Worm (Caenorhabditis elegans) whole organism, L1 larva: ENCODE measurements around the gene gon-14.

Experiments
- C04F5.9 ChIP-seq: sonication (generic microtip); optimal IDR thresholded peaks from 2 replicates; lab custom pipeline; 2016; ENCODE audit warnings: missing genetic modification characterization, missing compliant biosample characterization
- Y116A8C.19 ChIP-seq: sonication (generic microtip); optimal IDR thresholded peaks from 2 replicates; lab custom pipeline; 2016; ENCODE audit warnings: missing compliant biosample characterization, missing genetic modification characterization, borderline replicate concordance
- aha-1 ChIP-seq: fragments of 150-350 bp; optimal IDR thresholded peaks from 2 replicates; lab custom pipeline; 2014; ENCODE audit warnings: missing biosample characterization, missing genetic modification characterization
- alr-1 ChIP-seq: fragments of 200-800 bp; sonication (Bioruptor generic); optimal IDR thresholded peaks from 2 replicates; lab custom pipeline; 2018; ENCODE audit warnings: borderline replicate concordance, mild to moderate bottlenecking, missing genetic modification characterization, missing compliant biosample characterization
- ama-1 ChIP-seq: fragments of 150-350 bp; optimal IDR thresholded peaks from 2 replicates; lab custom pipeline; 2014
- blmp-1 ChIP-seq: fragments of 150-350 bp; optimal IDR thresholded peaks from 2 replicates; lab custom pipeline; 2014; ENCODE audit warnings: missing biosample characterization, missing genetic modification characterization
- ceh-8 ChIP-seq: fragments of 200-800 bp; sonication (Bioruptor generic); optimal IDR thresholded peaks from 2 replicates; lab custom pipeline; 2018; ENCODE audit warnings: mild to moderate bottlenecking, missing genetic modification characterization, moderate library complexity, missing compliant biosample characterization
- ceh-88 ChIP-seq: fragments of 200-800 bp; sonication (Bioruptor generic); IDR thresholded peaks from 2 replicates; pipeline ENCODE4 v1.3.6; 2022; ENCODE audit warnings: missing genetic modification characterization, missing compliant biosample characterization
- ceh-90 ChIP-seq: sonication (generic microtip); optimal IDR thresholded peaks from 2 replicates; lab custom pipeline; 2016; ENCODE audit warnings: missing genetic modification characterization, missing compliant biosample characterization
- ces-1 ChIP-seq: fragments of 150-350 bp; optimal IDR thresholded peaks from 2 replicates; lab custom pipeline; 2014; ENCODE audit warnings: missing biosample characterization, missing genetic modification reagents, missing genetic modification characterization
- dpl-1 ChIP-seq, 3 experiments: fragments of 150-350 bp in 2 of 3; sonication (generic microtip) in 1 of 3; optimal IDR thresholded peaks; 2 replicates each; lab custom pipeline; 2014 to 2017; ENCODE audit warnings: missing biosample characterization in 3 of 3, missing genetic modification characterization in 3 of 3, missing genetic modification reagents in 3 of 3
- dsc-1 ChIP-seq: sonication (generic microtip); optimal IDR thresholded peaks from 2 replicates; lab custom pipeline; 2016; ENCODE audit warnings: mild to moderate bottlenecking, missing genetic modification characterization, missing compliant biosample characterization
- efl-3 ChIP-seq: fragments of 200-800 bp; sonication (Bioruptor generic); optimal IDR thresholded peaks from 2 replicates; lab custom pipeline; 2018; ENCODE audit warnings: mild to moderate bottlenecking, missing genetic modification characterization, missing compliant biosample characterization
- egl-13 ChIP-seq: sonication (generic microtip); optimal IDR thresholded peaks from 2 replicates; lab custom pipeline; 2016; ENCODE audit warnings: missing genotype, missing genetic modification reagents, missing genetic modification characterization, missing compliant biosample characterization
- egl-27 ChIP-seq, 2 experiments: fragments of 150-350 bp in 1 of 2; sonication (generic microtip); optimal IDR thresholded peaks; 3 replicates each; lab custom pipeline; 2017 to 2018; ENCODE audit warnings: missing biosample characterization in 2 of 2, missing genetic modification characterization in 2 of 2, missing genetic modification reagents in 2 of 2
- elt-3 ChIP-seq, 6 experiments: fragments of 150-350 bp in 1 of 6; sonication (generic microtip); optimal IDR thresholded peaks; 2 replicates each; lab custom pipeline; 2017 to 2018; ENCODE audit warnings: missing biosample characterization in 6 of 6, missing genetic modification characterization in 6 of 6, inconsistent platforms in 1 of 6
- fkh-10 ChIP-seq: sonication (generic microtip); optimal IDR thresholded peaks from 2 replicates; lab custom pipeline; 2017; ENCODE audit warnings: missing biosample characterization, missing genetic modification reagents, missing genetic modification characterization
- fkh-4 ChIP-seq: sonication (generic microtip); optimal IDR thresholded peaks from 2 replicates; lab custom pipeline; 2016; ENCODE audit warnings: missing compliant biosample characterization, missing genetic modification characterization, borderline replicate concordance
- fos-1 ChIP-seq: fragments of 150-350 bp; optimal IDR thresholded peaks from 2 replicates; lab custom pipeline; 2014; ENCODE audit warnings: missing biosample characterization, missing genetic modification characterization
- grh-1 ChIP-seq: fragments of 200-800 bp; sonication (Bioruptor generic); IDR thresholded peaks from 2 replicates; pipeline ENCODE4 v1.3.6; 2022; ENCODE audit warnings: missing genetic modification reagents, missing genetic modification characterization, missing compliant biosample characterization
- hlh-17 ChIP-seq: fragments of 200-800 bp; sonication (Bioruptor generic); optimal IDR thresholded peaks from 2 replicates; lab custom pipeline; 2018; ENCODE audit warnings: missing genetic modification characterization, mild to moderate bottlenecking, missing compliant biosample characterization, moderate library complexity, borderline replicate concordance
- hpl-2 ChIP-seq: fragments of 150-350 bp; optimal IDR thresholded peaks from 2 replicates; lab custom pipeline; 2014; ENCODE audit warnings: missing biosample characterization, missing genetic modification reagents, missing genetic modification characterization
- irx-1 ChIP-seq: sonication (generic microtip); optimal IDR thresholded peaks from 2 replicates; lab custom pipeline; 2016; ENCODE audit warnings: missing genetic modification characterization, missing compliant biosample characterization
- isw-1 ChIP-seq: fragments of 200-800 bp; sonication (Bioruptor generic); IDR thresholded peaks from 2 replicates; pipeline ENCODE4 v1.3.6; 2022; ENCODE audit warnings: missing genetic modification characterization, missing compliant biosample characterization
- lin-13 ChIP-seq: fragments of 150-350 bp; optimal IDR thresholded peaks from 2 replicates; lab custom pipeline; 2014; ENCODE audit warnings: missing biosample characterization, missing genetic modification reagents, missing genetic modification characterization
- lin-39 ChIP-seq: fragments of 150-350 bp; optimal IDR thresholded peaks from 2 replicates; lab custom pipeline; 2014; ENCODE audit warnings: missing biosample characterization, missing genetic modification reagents, missing genetic modification characterization
- lir-3 ChIP-seq: sonication (generic microtip); optimal IDR thresholded peaks from 2 replicates; lab custom pipeline; 2016; ENCODE audit warnings: mild to moderate bottlenecking, missing genetic modification characterization, moderate library complexity, missing compliant biosample characterization; ENCODE audit not compliant: poor library complexity
- lsy-2 ChIP-seq, 2 experiments: fragments of 150-350 bp; optimal IDR thresholded peaks; 2 replicates each; lab custom pipeline; 2014; ENCODE audit warnings: missing biosample characterization in 2 of 2, missing genetic modification characterization in 2 of 2
- mab-9 ChIP-seq: fragments of 200-800 bp; sonication (Bioruptor generic); IDR thresholded peaks from 2 replicates; pipeline ENCODE4 v1.3.6; 2022; ENCODE audit warnings: missing genetic modification reagents, missing genetic modification characterization, missing compliant biosample characterization
- mdl-1 ChIP-seq, 2 experiments: fragments of 150-350 bp; optimal IDR thresholded peaks; 2 replicates each; lab custom pipeline; 2014 to 2017; ENCODE audit warnings: missing biosample characterization in 2 of 2, missing genetic modification characterization in 2 of 2, inconsistent platforms in 1 of 2
- mef-2 ChIP-seq: fragments of 150-350 bp; optimal IDR thresholded peaks from 2 replicates; lab custom pipeline; 2014; ENCODE audit warnings: missing biosample characterization, missing genetic modification characterization
- mep-1 ChIP-seq: fragments of 150-350 bp; optimal IDR thresholded peaks from 2 replicates; lab custom pipeline; 2014; ENCODE audit warnings: missing biosample characterization, missing genetic modification characterization
- nhr-11 ChIP-seq: fragments of 150-350 bp; optimal IDR thresholded peaks from 2 replicates; lab custom pipeline; 2014; ENCODE audit warnings: missing biosample characterization, missing genetic modification characterization
- nhr-12 ChIP-seq: sonication (generic microtip); optimal IDR thresholded peaks from 2 replicates; lab custom pipeline; 2017; ENCODE audit warnings: missing biosample characterization, missing genetic modification characterization
- nhr-19 ChIP-seq: fragments of 200-800 bp; sonication (Bioruptor generic); conservative IDR thresholded peaks from 2 replicates; pipeline ENCODE4 v1.3.6; 2022; ENCODE audit warnings: missing genetic modification characterization, missing compliant biosample characterization
- nhr-237 ChIP-seq: fragments of 150-350 bp; optimal IDR thresholded peaks from 2 replicates; lab custom pipeline; 2014; ENCODE audit warnings: missing biosample characterization, missing genetic modification characterization
- nhr-28 ChIP-seq: fragments of 150-350 bp; optimal IDR thresholded peaks from 2 replicates; lab custom pipeline; 2014; ENCODE audit warnings: missing biosample characterization, missing genetic modification characterization
- nhr-47 ChIP-seq: sonication (generic microtip); optimal IDR thresholded peaks from 2 replicates; lab custom pipeline; 2016; ENCODE audit warnings: mild to moderate bottlenecking, missing genetic modification characterization, moderate library complexity, missing compliant biosample characterization
- nhr-76 ChIP-seq: sonication (generic microtip); optimal IDR thresholded peaks from 2 replicates; lab custom pipeline; 2017; ENCODE audit warnings: missing biosample characterization, missing genetic modification characterization
- nhr-84 ChIP-seq: sonication (generic microtip); optimal IDR thresholded peaks from 2 replicates; lab custom pipeline; 2017; ENCODE audit warnings: missing biosample characterization, missing genetic modification characterization
- nhr-85 ChIP-seq: sonication (generic microtip); peaks from one replicate; lab custom pipeline; 2016; ENCODE audit warnings: missing genetic modification characterization, inconsistent platforms, missing compliant biosample characterization
- nhr-90 ChIP-seq: sonication (generic microtip); optimal IDR thresholded peaks from 2 replicates; lab custom pipeline; 2016; ENCODE audit warnings: mild to moderate bottlenecking, missing genetic modification characterization, missing compliant biosample characterization; ENCODE audit not compliant: poor library complexity
- rnt-1 ChIP-seq: sonication (generic microtip); optimal IDR thresholded peaks from 2 replicates; lab custom pipeline; 2016; ENCODE audit warnings: mild to moderate bottlenecking, missing genetic modification characterization, moderate library complexity, missing compliant biosample characterization
- snpc-4 ChIP-seq: fragments of 150-350 bp; optimal IDR thresholded peaks from 2 replicates; lab custom pipeline; 2014; ENCODE audit warnings: missing biosample characterization, missing genetic modification characterization
- sptf-1 ChIP-seq: fragments of 150-350 bp; optimal IDR thresholded peaks from 2 replicates; lab custom pipeline; 2014; ENCODE audit warnings: missing biosample characterization, missing genetic modification characterization
- sup-37 ChIP-seq: fragments of 200-800 bp; sonication (Bioruptor generic); optimal IDR thresholded peaks from 2 replicates; lab custom pipeline; 2018; ENCODE audit warnings: mild to moderate bottlenecking, missing genetic modification characterization, missing compliant biosample characterization
- swsn-7 ChIP-seq: sonication (generic microtip); optimal IDR thresholded peaks from 2 replicates; lab custom pipeline; 2016; ENCODE audit warnings: missing genetic modification characterization, missing compliant biosample characterization
- tlp-1 ChIP-seq: fragments of 150-350 bp; optimal IDR thresholded peaks from 2 replicates; lab custom pipeline; 2014; ENCODE audit warnings: missing biosample characterization, missing genetic modification characterization
- unc-30 ChIP-seq: sonication (generic microtip); optimal IDR thresholded peaks from 2 replicates; lab custom pipeline; 2017; ENCODE audit warnings: missing biosample characterization, missing genetic modification characterization
- unc-62 ChIP-seq: fragments of 150-350 bp; optimal IDR thresholded peaks from 2 replicates; lab custom pipeline; 2014; ENCODE audit warnings: missing biosample characterization, missing genetic modification reagents, missing genetic modification characterization
- unc-98 ChIP-seq: fragments of 200-800 bp; sonication (Bioruptor generic); IDR thresholded peaks from 2 replicates; pipeline ENCODE4 v1.3.6; 2022; ENCODE audit warnings: missing genetic modification characterization, missing compliant biosample characterization
- zip-4 ChIP-seq: fragments of 200-800 bp; sonication (Bioruptor generic); optimal IDR thresholded peaks from 2 replicates; lab custom pipeline; 2018; ENCODE audit warnings: mild to moderate bottlenecking, missing genetic modification characterization, moderate library complexity, missing compliant biosample characterization
- ztf-4 ChIP-seq: fragments of 150-350 bp; optimal IDR thresholded peaks from 2 replicates; lab custom pipeline; 2014; ENCODE audit warnings: missing biosample characterization, missing genetic modification characterization

Gene gon-14

ce11 chrV:6614152-6614734 lies 3.3 kb upstream of the gon-14 start, which contains the start of gene cpr-4 (continued):
- TF ChIP-seq tlp-1 (tag; lab: Kevin White, UChicago) (peak; percentile 34), zip-4 (no peak), Y116A8C.19 (tag; lab: Kevin White, UChicago) (no peak), nhr-19 (GFP tag; lab: Robert Waterston, UW) (no peak), dsc-1 (no peak), ceh-90 (tag; lab: Kevin White, UChicago) (no peak), nhr-85 (tag; lab: Kevin White, UChicago) (no peak), lsy-2 (tag; optimal IDR thresholded peaks at IDR 0.05; lab: Kevin White, UChicago) (peak in 1 of 2 experiments; percentile 5), nhr-47 (tag; lab: Kevin White, UChicago) (no peak), swsn-7 (no peak), nhr-90 (peak; percentile 48), ama-1 (lab: Kevin White, UChicago) (peak; percentile 28), nhr-84 (no peak), sup-37 (no peak), unc-98 (GFP tag; lab: Robert Waterston, UW) (no peak), hlh-17 (GFP tag; lab: Kevin White, UChicago) (no peak), fkh-10 (no peak), egl-27 (tag; optimal IDR thresholded peaks at IDR 0.05; lab: Kevin White, UChicago) (no peak), mep-1 (tag; lab: Kevin White, UChicago) (no peak), grh-1 (GFP tag; lab: Robert Waterston, UW) (no peak), lir-3 (tag; lab: Kevin White, UChicago) (no peak), irx-1 (tag; lab: Kevin White, UChicago) (no peak), isw-1 (GFP tag; lab: Robert Waterston, UW) (no peak), unc-62 (GFP tag; lab: Kevin White, UChicago) (no peak), mef-2 (tag; lab: Kevin White, UChicago) (no peak), nhr-11 (tag; lab: Kevin White, UChicago) (no peak), elt-3 (tag; optimal IDR thresholded peaks at IDR 0.05; lab: Kevin White, UChicago) (no peak), nhr-76 (tag; lab: Kevin White, UChicago) (no peak), ztf-4 (tag; lab: Kevin White, UChicago) (no peak), mdl-1 (tag; optimal IDR thresholded peaks at IDR 0.05; lab: Kevin White, UChicago) (peak in 1 of 2 experiments; percentile 66), sptf-1 (no peak), nhr-28 (tag; lab: Kevin White, UChicago) (no peak), rnt-1 (tag; lab: Kevin White, UChicago) (no peak), hpl-2 (GFP tag; lab: Kevin White, UChicago) (no peak), ces-1 (GFP tag; lab: Kevin White, UChicago) (no peak), mab-9 (GFP tag; lab: Robert Waterston, UW) (no peak), C04F5.9 (tag; lab: Kevin White, UChicago) (no peak), nhr-12 (no peak), snpc-4 (tag; lab: Kevin White, UChicago) (no peak), unc-30 (no peak), fos-1 (tag; lab: Kevin White, UChicago) (no peak), lin-13 (GFP tag; lab: Kevin White, UChicago) (no peak), ceh-8 (GFP tag; lab: Kevin White, UChicago) (no peak), dpl-1 (GFP tag; optimal IDR thresholded peaks at IDR 0.05; lab: Kevin White, UChicago) (no peak), nhr-237 (no peak), alr-1 (tag; lab: Kevin White, UChicago) (no peak), lin-39 (tag; lab: Kevin White, UChicago) (no peak), aha-1 (no peak), egl-13 (tag; lab: Kevin White, UChicago) (peak; percentile 28), efl-3 (GFP tag; lab: Kevin White, UChicago) (no peak), blmp-1 (tag; lab: Kevin White, UChicago) (no peak), ceh-88 (GFP tag; lab: Robert Waterston, UW) (no peak), fkh-4 (no peak)
